Fruit fly (Drosophila melanogaster) whole organism, embryonic: ENCODE results near the gene Dph5.

Experiments
- Abd-B ChIP-seq: fragments of 200-800 bp; sonication (Bioruptor generic); optimal IDR thresholded peaks from 2 replicates; lab custom pipeline; 2018; ENCODE audit warnings: missing biosample characterization, mild to moderate bottlenecking, missing genetic modification characterization, moderate library complexity
- Atf6 ChIP-seq: fragments of 200-800 bp; sonication (Bioruptor generic); IDR thresholded peaks from 2 replicates; pipeline ENCODE4 v1.3.6; 2022; ENCODE audit warnings: missing biosample characterization, missing genetic modification characterization
- B-H1 ChIP-seq: fragments of 200-800 bp; sonication (Bioruptor generic); IDR thresholded peaks from 3 replicates; pipeline ENCODE4 v1.3.6; 2022; ENCODE audit warnings: missing biosample characterization, missing genetic modification characterization
- Blimp-1 ChIP-seq: fragments of 200-800 bp; sonication (Bioruptor generic); optimal IDR thresholded peaks from 3 replicates; lab custom pipeline; 2018; ENCODE audit warnings: missing biosample characterization, missing genetic modification characterization, mild to moderate bottlenecking, moderate library complexity, missing genetic modification reagents
- Bteb2 ChIP-seq: fragments of 200-800 bp; sonication (Bioruptor generic); optimal IDR thresholded peaks from 2 replicates; lab custom pipeline; 2016; ENCODE audit warnings: missing biosample characterization, missing genetic modification characterization
- CG11723 ChIP-seq: fragments of 200-800 bp; sonication (Bioruptor generic); optimal IDR thresholded peaks from 2 replicates; lab custom pipeline; 2017; ENCODE audit warnings: missing biosample characterization, mild to moderate bottlenecking, missing genetic modification characterization
- CG1233 ChIP-seq: fragments of 200-800 bp; sonication (Bioruptor generic); optimal IDR thresholded peaks from 4 replicates; lab custom pipeline; 2018; ENCODE audit warnings: missing biosample characterization, mild to moderate bottlenecking, missing genetic modification characterization
- CG12659 ChIP-seq: fragments of 200-800 bp; sonication (Bioruptor generic); optimal IDR thresholded peaks from 3 replicates; lab custom pipeline; 2017; ENCODE audit warnings: mild to moderate bottlenecking, missing biosample characterization, missing genetic modification reagents, missing genetic modification characterization
- CG13296 ChIP-seq: fragments of 200-800 bp; sonication (Bioruptor generic); optimal IDR thresholded peaks from 3 replicates; lab custom pipeline; 2018; ENCODE audit warnings: missing biosample characterization, mild to moderate bottlenecking, missing genetic modification characterization
- CG17328 ChIP-seq: fragments of 200-800 bp; sonication (Bioruptor generic); IDR thresholded peaks from 2 replicates; pipeline ENCODE4 v1.3.6; 2022; ENCODE audit warnings: missing biosample characterization, missing genetic modification characterization
- CG17361 ChIP-seq: fragments of 200-800 bp; sonication (Bioruptor generic); IDR thresholded peaks from 3 replicates; pipeline ENCODE4 v1.3.6; 2022; ENCODE audit warnings: missing biosample characterization, missing genetic modification characterization
- CG17568 ChIP-seq: fragments of 200-800 bp; sonication (Bioruptor generic); optimal IDR thresholded peaks from 2 replicates; lab custom pipeline; 2018; ENCODE audit warnings: missing biosample characterization, mild to moderate bottlenecking, missing genetic modification characterization, moderate library complexity
- CG17829 ChIP-seq: fragments of 200-800 bp; optimal IDR thresholded peaks from 2 replicates; lab custom pipeline; 2019; ENCODE audit warnings: missing biosample characterization, mild to moderate bottlenecking, missing genetic modification characterization, moderate library complexity
- CG1792 ChIP-seq: fragments of 200-800 bp; sonication (Bioruptor generic); optimal IDR thresholded peaks from 2 replicates; lab custom pipeline; 2016; ENCODE audit warnings: missing biosample characterization, missing genetic modification characterization
- CG18764 ChIP-seq: fragments of 200-800 bp; sonication (Bioruptor generic); optimal IDR thresholded peaks from 3 replicates; lab custom pipeline; 2016; ENCODE audit warnings: missing biosample characterization, missing genetic modification characterization
- CG2116 ChIP-seq: fragments of 200-800 bp; sonication (Bioruptor generic); optimal IDR thresholded peaks from 3 replicates; lab custom pipeline; 2018; ENCODE audit warnings: missing biosample characterization, mild to moderate bottlenecking, missing genetic modification characterization
- CG6654 ChIP-seq: fragments of 200-800 bp; sonication (Bioruptor generic); optimal IDR thresholded peaks from 2 replicates; lab custom pipeline; 2017; ENCODE audit warnings: missing biosample characterization, mild to moderate bottlenecking, missing genetic modification characterization
- CG6765 ChIP-seq: fragments of 200-800 bp; sonication (Bioruptor generic); optimal IDR thresholded peaks from 3 replicates; lab custom pipeline; 2017; ENCODE audit warnings: missing biosample characterization, mild to moderate bottlenecking, missing genetic modification characterization
- CG7745 ChIP-seq: fragments of 200-800 bp; sonication (Bioruptor generic); optimal IDR thresholded peaks from 2 replicates; lab custom pipeline; 2018; ENCODE audit warnings: missing biosample characterization, mild to moderate bottlenecking, missing genetic modification characterization, moderate library complexity
- CG9797 ChIP-seq: fragments of 200-800 bp; sonication (Bioruptor generic); optimal IDR thresholded peaks from 3 replicates; lab custom pipeline; 2018; ENCODE audit warnings: missing biosample characterization, mild to moderate bottlenecking, missing genetic modification characterization
- CG9817 ChIP-seq: fragments of 200-800 bp; sonication (Bioruptor generic); optimal IDR thresholded peaks from 2 replicates; lab custom pipeline; 2018; ENCODE audit warnings: missing biosample characterization, mild to moderate bottlenecking, missing genetic modification characterization, moderate library complexity
- D19B ChIP-seq: fragments of 200-800 bp; sonication (Bioruptor generic); optimal IDR thresholded peaks from 2 replicates; lab custom pipeline; 2017; ENCODE audit warnings: missing biosample characterization, mild to moderate bottlenecking, missing genetic modification characterization
- Dref ChIP-seq: fragments of 200-800 bp; sonication (Bioruptor generic); IDR thresholded peaks from 2 replicates; pipeline ENCODE4 v1.3.6; 2022; ENCODE audit warnings: missing biosample characterization, missing genetic modification characterization
- Drgx ChIP-seq: fragments of 200-800 bp; sonication (Bioruptor generic); IDR thresholded peaks from 2 replicates; pipeline ENCODE4 v1.3.6; 2022; ENCODE audit warnings: missing biosample characterization, missing genetic modification characterization
- HmgD ChIP-seq: fragments of 200-800 bp; sonication (Bioruptor generic); optimal IDR thresholded peaks from 3 replicates; lab custom pipeline; 2016; ENCODE audit warnings: missing biosample characterization, missing genetic modification characterization
- Hmr ChIP-seq: fragments of 200-800 bp; sonication (Bioruptor generic); optimal IDR thresholded peaks from 3 replicates; lab custom pipeline; 2017; ENCODE audit warnings: mild to moderate bottlenecking, missing biosample characterization, missing genetic modification reagents, missing genetic modification characterization
- Lim3 ChIP-seq: fragments of 200-800 bp; sonication (Bioruptor generic); IDR thresholded peaks from 2 replicates; pipeline ENCODE4 v1.3.6; 2022; ENCODE audit warnings: missing biosample characterization, missing genetic modification characterization
- Nf-YB ChIP-seq: fragments of 200-800 bp; sonication (Bioruptor generic); optimal IDR thresholded peaks from 3 replicates; lab custom pipeline; 2019; ENCODE audit warnings: missing biosample characterization, mild to moderate bottlenecking, missing genetic modification characterization, moderate library complexity
- Oli ChIP-seq: fragments of 200-800 bp; sonication (Bioruptor generic); optimal IDR thresholded peaks from 2 replicates; lab custom pipeline; 2018; ENCODE audit warnings: missing biosample characterization, mild to moderate bottlenecking, missing genetic modification characterization, moderate library complexity
- Pdp1 ChIP-seq, 2 experiments: fragments of 200-800 bp; sonication (Bioruptor generic); optimal IDR thresholded peaks; 3 replicates each; lab custom pipeline; 2016; ENCODE audit warnings: missing biosample characterization in 2 of 2, missing genetic modification characterization in 2 of 2, mild to moderate bottlenecking in 1 of 2, moderate library complexity in 1 of 2
- Scr ChIP-seq: fragments of 200-800 bp; sonication (Bioruptor generic); IDR thresholded peaks from 2 replicates; pipeline ENCODE4 v1.3.6; 2022; ENCODE audit warnings: missing biosample characterization, missing genetic modification characterization; ENCODE audit not compliant: partially characterized antibody
- Taf1 ChIP-seq: fragments of 200-800 bp; sonication (Bioruptor generic); IDR thresholded peaks from 2 replicates; pipeline ENCODE4 v1.3.6; 2022; ENCODE audit warnings: missing biosample characterization, missing genetic modification characterization
- btn ChIP-seq: fragments of 200-800 bp; sonication (Bioruptor generic); optimal IDR thresholded peaks from 2 replicates; lab custom pipeline; 2016; ENCODE audit warnings: missing biosample characterization, missing genetic modification characterization
- crc ChIP-seq: fragments of 200-800 bp; sonication (Bioruptor generic); optimal IDR thresholded peaks from 2 replicates; lab custom pipeline; 2016; ENCODE audit warnings: missing biosample characterization, missing genetic modification characterization
- crp ChIP-seq, 2 experiments: fragments of 200-800 bp; sonication (Bioruptor generic); optimal IDR thresholded peaks; 2 replicates in 1 of 2; 3 replicates in 1 of 2; lab custom pipeline; 2017; ENCODE audit warnings: missing biosample characterization in 2 of 2, missing genetic modification characterization in 2 of 2, mild to moderate bottlenecking in 1 of 2, moderate library complexity in 1 of 2
- dm ChIP-seq: fragments of 200-800 bp; sonication (Bioruptor generic); optimal IDR thresholded peaks from 3 replicates; lab custom pipeline; 2016; ENCODE audit warnings: missing biosample characterization, missing genetic modification characterization
- fd102C ChIP-seq: fragments of 200-800 bp; sonication (Bioruptor generic); optimal IDR thresholded peaks from 2 replicates; lab custom pipeline; 2018; ENCODE audit warnings: missing biosample characterization, mild to moderate bottlenecking, missing genetic modification characterization, moderate library complexity
- gfzf ChIP-seq: fragments of 200-800 bp; sonication (Bioruptor generic); optimal IDR thresholded peaks from 2 replicates; lab custom pipeline; 2016; ENCODE audit warnings: missing biosample characterization, mild to moderate bottlenecking, missing genetic modification characterization, moderate library complexity
- lab ChIP-seq: fragments of 200-800 bp; sonication (Bioruptor generic); optimal IDR thresholded peaks from 3 replicates; lab custom pipeline; 2017; ENCODE audit warnings: missing biosample characterization, missing genetic modification characterization, mild to moderate bottlenecking, moderate library complexity, missing genetic modification reagents
- maf-S ChIP-seq: fragments of 200-800 bp; sonication (Bioruptor generic); optimal IDR thresholded peaks from 2 replicates; lab custom pipeline; 2016; ENCODE audit warnings: missing biosample characterization, missing genetic modification characterization
- mld ChIP-seq: fragments of 200-800 bp; sonication (Bioruptor generic); IDR thresholded peaks from 3 replicates; pipeline ENCODE4 v1.3.6; 2022; ENCODE audit warnings: missing biosample characterization, missing genetic modification characterization; ENCODE audit not compliant: partially characterized antibody
- nerfin-1 ChIP-seq: fragments of 200-800 bp; sonication (Bioruptor generic); optimal IDR thresholded peaks from 3 replicates; lab custom pipeline; 2019; ENCODE audit warnings: missing biosample characterization, mild to moderate bottlenecking, missing genetic modification characterization, moderate library complexity
- onecut ChIP-seq: fragments of 200-800 bp; sonication (Bioruptor generic); IDR thresholded peaks from 2 replicates; pipeline ENCODE4 v1.3.6; 2022; ENCODE audit warnings: missing biosample characterization, missing genetic modification characterization
- sens-2 ChIP-seq: fragments of 200-800 bp; sonication (Bioruptor generic); IDR thresholded peaks from 2 replicates; pipeline ENCODE4 v1.3.6; 2022; ENCODE audit warnings: missing biosample characterization, missing genetic modification characterization
- sna ChIP-seq: fragments of 200-800 bp; sonication (Bioruptor generic); IDR thresholded peaks from 2 replicates; pipeline ENCODE4 v1.3.6; 2022; ENCODE audit warnings: missing biosample characterization, missing genetic modification characterization; ENCODE audit not compliant: partially characterized antibody
- sob ChIP-seq: fragments of 200-800 bp; sonication (Bioruptor generic); IDR thresholded peaks from 2 replicates; pipeline ENCODE4 v1.3.6; 2022; ENCODE audit warnings: missing biosample characterization, missing genetic modification characterization
- trem ChIP-seq: fragments of 200-800 bp; optimal IDR thresholded peaks from 3 replicates; lab custom pipeline; 2019; ENCODE audit warnings: missing biosample characterization, mild to moderate bottlenecking, missing genetic modification characterization, moderate library complexity
- trh ChIP-seq: fragments of 200-800 bp; sonication (Bioruptor generic); optimal IDR thresholded peaks from 2 replicates; lab custom pipeline; 2016; ENCODE audit warnings: missing biosample characterization, missing genetic modification characterization
- zen2 ChIP-seq: fragments of 200-800 bp; sonication (Bioruptor generic); IDR thresholded peaks from 3 replicates; pipeline ENCODE4 v1.3.6; 2022; ENCODE audit warnings: missing biosample characterization, missing genetic modification characterization; ENCODE audit not compliant: partially characterized antibody

Dph5 gene

dm6 chr3R:22597344-22597954 is 14.4 kb upstream of the Dph5 start (continued):
- TF ChIP-seq Bteb2 (GFP tag; lab: Kevin White, UChicago) = no peak
- no peak for TF ChIP-seq CG1233 (GFP tag; lab: Kevin White, UChicago)
- no peak for TF ChIP-seq sna
- no peak for TF ChIP-seq Scr (GFP tag; lab: Robert Waterston, UW)
- TF ChIP-seq fd102C = no peak
- no peak for TF ChIP-seq Abd-B (GFP tag; lab: Kevin White, UChicago)
- peak; percentile 40 for TF ChIP-seq btn
- peak; percentile 70 for TF ChIP-seq CG17829
- TF ChIP-seq CG17568 (GFP tag; lab: Kevin White, UChicago) = no peak
- TF ChIP-seq Blimp-1 (GFP tag; lab: Kevin White, UChicago) = peak; percentile 94
- peak; percentile 69 for TF ChIP-seq sens-2 (GFP tag; lab: Robert Waterston, UW)
- TF ChIP-seq trem = peak; percentile 34
- TF ChIP-seq CG17361 (GFP tag; lab: Robert Waterston, UW) = no peak; the same call in 2 of the 3 replicates
- TF ChIP-seq Pdp1 (GFP tag; optimal IDR thresholded peaks at IDR 0.05; lab: Kevin White, UChicago) = peak; percentile 4 to 84
- TF ChIP-seq CG6654 (GFP tag; lab: Kevin White, UChicago) = no peak
- TF ChIP-seq onecut (GFP tag; lab: Robert Waterston, UW) = peak; percentile 68
- TF ChIP-seq CG6765 (GFP tag; lab: Kevin White, UChicago) = no peak
- no peak for TF ChIP-seq Dref (GFP tag; lab: Robert Waterston, UW)
- no peak for TF ChIP-seq trh (GFP tag; lab: Kevin White, UChicago)
- no peak for TF ChIP-seq zen2 (GFP tag; lab: Robert Waterston, UW)
- no peak for TF ChIP-seq nerfin-1 (tag; lab: Kevin White, UChicago)
- no peak for TF ChIP-seq Nf-YB
- TF ChIP-seq B-H1 (GFP tag; lab: Robert Waterston, UW) = peak; percentile 78
- TF ChIP-seq CG7745 (tag; lab: Kevin White, UChicago) = no peak
- no peak for TF ChIP-seq HmgD (GFP tag; lab: Kevin White, UChicago)
- no peak for TF ChIP-seq CG13296 (GFP tag; lab: Kevin White, UChicago)
- peak; percentile 81 for TF ChIP-seq Drgx (GFP tag; lab: Robert Waterston, UW)
- TF ChIP-seq CG11723 (GFP tag; lab: Kevin White, UChicago) = no peak
- no peak for TF ChIP-seq CG9797
- TF ChIP-seq CG2116 (GFP tag; lab: Kevin White, UChicago) = peak; percentile 2
- TF ChIP-seq Lim3 (GFP tag; lab: Robert Waterston, UW) = no peak
- TF ChIP-seq Oli (tag; lab: Kevin White, UChicago) = peak; percentile 79
- peak; percentile 32 for TF ChIP-seq maf-S (GFP tag; lab: Kevin White, UChicago)
- peak; percentile 7 for TF ChIP-seq CG1792 (GFP tag; lab: Kevin White, UChicago)
- peak; percentile 61 for TF ChIP-seq crc
- TF ChIP-seq lab = peak; percentile 72
- TF ChIP-seq Taf1 = 0 out of 2 replicates have a peak, but pooled peaks have one; percentile 16
- peak; percentile 81 for TF ChIP-seq CG17328 (GFP tag; lab: Robert Waterston, UW)
- TF ChIP-seq CG12659 (GFP tag; lab: Kevin White, UChicago) = peak; percentile 47
- peak; percentile 70 for TF ChIP-seq sob (GFP tag; lab: Robert Waterston, UW)
- peak; percentile 45; the same call in 1 of the 2 replicates for TF ChIP-seq Atf6 (GFP tag; lab: Robert Waterston, UW)
- TF ChIP-seq dm = peak; percentile 35
- no peak for TF ChIP-seq mld (GFP tag; lab: Robert Waterston, UW)
- no peak for TF ChIP-seq CG18764 (GFP tag; lab: Kevin White, UChicago)
- TF ChIP-seq CG9817 = peak; percentile 74
- peak in 1 of 2 experiments; percentile 17 for TF ChIP-seq crp (GFP tag; optimal IDR thresholded peaks at IDR 0.05; lab: Kevin White, UChicago)
- no peak for TF ChIP-seq gfzf (GFP tag; lab: Kevin White, UChicago)
- no peak for TF ChIP-seq D19B (GFP tag; lab: Kevin White, UChicago)
- TF ChIP-seq Hmr (GFP tag; lab: Kevin White, UChicago) = peak; percentile 23
